Fruit fly (Drosophila melanogaster) whole organism, embryonic: Measurements from ENCODE around the gene CG46313.

Source experiments
- BtbVII ChIP-seq: fragments of 200-800 bp; sonication (Bioruptor generic); optimal IDR thresholded peaks from 3 replicates; lab custom pipeline; 2017; ENCODE audit warnings: missing biosample characterization, mild to moderate bottlenecking, missing genetic modification characterization
- CG10274 ChIP-seq: fragments of 200-800 bp; sonication (Bioruptor generic); optimal IDR thresholded peaks from 3 replicates; lab custom pipeline; 2017; ENCODE audit warnings: missing biosample characterization, mild to moderate bottlenecking, missing genetic modification characterization
- CG11456 ChIP-seq: fragments of 200-800 bp; sonication (Bioruptor generic); IDR thresholded peaks from 3 replicates; pipeline ENCODE4 v1.3.6; 2022; ENCODE audit warnings: missing biosample characterization, missing genetic modification characterization
- CG11504 ChIP-seq: fragments of 200-800 bp; sonication (Bioruptor generic); optimal IDR thresholded peaks from 3 replicates; lab custom pipeline; 2019; ENCODE audit warnings: missing biosample characterization, mild to moderate bottlenecking, missing genetic modification characterization, moderate library complexity
- CG11560 ChIP-seq: fragments of 200-800 bp; sonication (Bioruptor generic); IDR thresholded peaks from 3 replicates; pipeline ENCODE4 v1.3.6; 2022; ENCODE audit warnings: missing biosample characterization, missing genetic modification characterization
- CG13296 ChIP-seq: fragments of 200-800 bp; sonication (Bioruptor generic); optimal IDR thresholded peaks from 3 replicates; lab custom pipeline; 2018; ENCODE audit warnings: missing biosample characterization, mild to moderate bottlenecking, missing genetic modification characterization
- CG14667 ChIP-seq: fragments of 200-800 bp; sonication (Bioruptor generic); IDR thresholded peaks from 2 replicates; pipeline ENCODE4 v1.3.6; 2022; ENCODE audit warnings: missing biosample characterization, missing genetic modification characterization
- CG16815 ChIP-seq: fragments of 200-800 bp; sonication (Bioruptor generic); optimal IDR thresholded peaks from 3 replicates; lab custom pipeline; 2017; ENCODE audit warnings: missing biosample characterization, mild to moderate bottlenecking, missing genetic modification characterization
- CG17361 ChIP-seq: fragments of 200-800 bp; sonication (Bioruptor generic); IDR thresholded peaks from 3 replicates; pipeline ENCODE4 v1.3.6; 2022; ENCODE audit warnings: missing biosample characterization, missing genetic modification characterization
- CG17829 ChIP-seq: fragments of 200-800 bp; optimal IDR thresholded peaks from 2 replicates; lab custom pipeline; 2019; ENCODE audit warnings: missing biosample characterization, mild to moderate bottlenecking, missing genetic modification characterization, moderate library complexity
- CG1792 ChIP-seq: fragments of 200-800 bp; sonication (Bioruptor generic); optimal IDR thresholded peaks from 2 replicates; lab custom pipeline; 2016; ENCODE audit warnings: missing biosample characterization, missing genetic modification characterization
- CG2120 ChIP-seq: fragments of 200-800 bp; sonication (Bioruptor generic); optimal IDR thresholded peaks from 3 replicates; lab custom pipeline; 2016; ENCODE audit warnings: missing biosample characterization, missing genetic modification characterization
- CG30020 ChIP-seq: fragments of 200-800 bp; optimal IDR thresholded peaks from 2 replicates; lab custom pipeline; 2019; ENCODE audit warnings: missing biosample characterization, mild to moderate bottlenecking, missing genetic modification characterization, moderate library complexity
- CG3163 ChIP-seq: fragments of 200-800 bp; sonication (Bioruptor generic); optimal IDR thresholded peaks from 3 replicates; lab custom pipeline; 2016; ENCODE audit warnings: missing biosample characterization, missing genetic modification characterization
- CG34224 ChIP-seq: fragments of 200-800 bp; sonication (Bioruptor generic); IDR thresholded peaks from 3 replicates; pipeline ENCODE4 v1.3.6; 2022; ENCODE audit warnings: missing biosample characterization, missing genetic modification characterization; ENCODE audit not compliant: partially characterized antibody
- CG3726 ChIP-seq: fragments of 200-800 bp; sonication (Bioruptor generic); IDR thresholded peaks from 3 replicates; pipeline ENCODE4, ENCODE4 v1.3.6; 2022; ENCODE audit warnings: missing biosample characterization, missing genetic modification characterization
- CG5245 ChIP-seq: fragments of 200-800 bp; sonication (Bioruptor generic); optimal IDR thresholded peaks from 3 replicates; lab custom pipeline; 2016; ENCODE audit warnings: missing biosample characterization, missing genetic modification characterization
- CG8388 ChIP-seq: fragments of 200-800 bp; sonication (Bioruptor generic); optimal IDR thresholded peaks from 2 replicates; lab custom pipeline; 2019; ENCODE audit warnings: missing biosample characterization, mild to moderate bottlenecking, missing genetic modification characterization, moderate library complexity
- CG8478 ChIP-seq: fragments of >200 bp; optimal IDR thresholded peaks from 2 replicates; lab custom pipeline; 2018
- CG9215 ChIP-seq: fragments of 200-800 bp; sonication (Bioruptor generic); IDR thresholded peaks from 2 replicates; pipeline ENCODE4 v1.3.6; 2022; ENCODE audit warnings: missing biosample characterization, missing genetic modification characterization
- CG9797 ChIP-seq: fragments of 200-800 bp; sonication (Bioruptor generic); optimal IDR thresholded peaks from 3 replicates; lab custom pipeline; 2018; ENCODE audit warnings: missing biosample characterization, mild to moderate bottlenecking, missing genetic modification characterization
- CG9876 ChIP-seq: fragments of 200-800 bp; sonication (Bioruptor generic); optimal IDR thresholded peaks from 2 replicates; lab custom pipeline; 2016; ENCODE audit warnings: missing biosample characterization, missing genetic modification characterization
- Camta ChIP-seq: fragments of 200-800 bp; sonication (Bioruptor generic); optimal IDR thresholded peaks from 2 replicates; lab custom pipeline; 2016; ENCODE audit warnings: missing biosample characterization, missing genetic modification characterization
- Deaf1 ChIP-seq: fragments of 200-800 bp; optimal IDR thresholded peaks from 3 replicates; lab custom pipeline; 2019; ENCODE audit warnings: missing biosample characterization, mild to moderate bottlenecking, missing genetic modification characterization, moderate library complexity
- Dek ChIP-seq: fragments of 200-800 bp; sonication (Bioruptor generic); optimal IDR thresholded peaks from 3 replicates; lab custom pipeline; 2019; ENCODE audit warnings: missing biosample characterization, mild to moderate bottlenecking, missing genetic modification characterization, moderate library complexity
- Doc3 ChIP-seq: fragments of 200-800 bp; sonication (Bioruptor generic); IDR thresholded peaks from 3 replicates; pipeline ENCODE4 v1.3.6; 2022; ENCODE audit warnings: missing biosample characterization, missing genetic modification characterization; ENCODE audit not compliant: partially characterized antibody
- Dref ChIP-seq: fragments of 200-800 bp; sonication (Bioruptor generic); IDR thresholded peaks from 2 replicates; pipeline ENCODE4 v1.3.6; 2022; ENCODE audit warnings: missing biosample characterization, missing genetic modification characterization
- MESR4 ChIP-seq: fragments of 200-800 bp; sonication (Bioruptor generic); optimal IDR thresholded peaks from 2 replicates; lab custom pipeline; 2018; ENCODE audit warnings: missing biosample characterization, mild to moderate bottlenecking, missing genetic modification characterization, moderate library complexity
- Mes4 ChIP-seq: fragments of 200-800 bp; sonication (Bioruptor generic); optimal IDR thresholded peaks from 2 replicates; lab custom pipeline; 2016; ENCODE audit warnings: missing biosample characterization, missing genetic modification characterization
- Mrtf ChIP-seq: fragments of 200-800 bp; sonication (Bioruptor generic); IDR thresholded peaks from 3 replicates; pipeline ENCODE4 v1.3.6; 2022; ENCODE audit warnings: missing biosample characterization, missing genetic modification characterization
- Myb ChIP-seq: fragments of 200-800 bp; sonication (Bioruptor generic); optimal IDR thresholded peaks from 2 replicates; lab custom pipeline; 2016; ENCODE audit warnings: missing biosample characterization, missing genetic modification characterization
- Ravus ChIP-seq: fragments of 200-800 bp; sonication (Bioruptor generic); IDR thresholded peaks from 2 replicates; pipeline ENCODE4 v1.3.6; 2022; ENCODE audit warnings: missing biosample characterization, missing genetic modification characterization
- Side ChIP-seq: fragments of 200-800 bp; sonication (Bioruptor generic); optimal IDR thresholded peaks from 2 replicates; lab custom pipeline; 2016; ENCODE audit warnings: missing biosample characterization, missing genetic modification characterization
- Taf1 ChIP-seq: fragments of 200-800 bp; sonication (Bioruptor generic); IDR thresholded peaks from 2 replicates; pipeline ENCODE4 v1.3.6; 2022; ENCODE audit warnings: missing biosample characterization, missing genetic modification characterization
- Xrp1 ChIP-seq: fragments of 200-800 bp; sonication (Bioruptor generic); IDR thresholded peaks from 2 replicates; pipeline ENCODE4 v1.3.6; 2022; ENCODE audit warnings: missing biosample characterization, missing genetic modification characterization
- ash1 ChIP-seq: fragments of 200-800 bp; sonication (Bioruptor generic); optimal IDR thresholded peaks from 2 replicates; lab custom pipeline; 2018; ENCODE audit warnings: missing biosample characterization, mild to moderate bottlenecking, missing genetic modification characterization
- ato ChIP-seq: fragments of 200-800 bp; sonication (Bioruptor generic); IDR thresholded peaks from 2 replicates; pipeline ENCODE4 v1.3.6; 2022; ENCODE audit warnings: missing biosample characterization, missing genetic modification characterization; ENCODE audit not compliant: partially characterized antibody
- cato ChIP-seq: fragments of 200-800 bp; sonication (Bioruptor generic); optimal IDR thresholded peaks from 2 replicates; lab custom pipeline; 2016; ENCODE audit warnings: missing biosample characterization, missing genetic modification characterization, borderline replicate concordance
- chinmo ChIP-seq: fragments of 200-800 bp; sonication (Bioruptor generic); IDR thresholded peaks from 4 replicates; pipeline ENCODE4 v1.3.6; 2022; ENCODE audit warnings: missing biosample characterization, missing genetic modification characterization; ENCODE audit not compliant: partially characterized antibody
- dpn ChIP-seq, 2 experiments: fragments of 200-800 bp; sonication (Bioruptor generic); optimal IDR thresholded peaks; 3 replicates each; lab custom pipeline; 2016; ENCODE audit warnings: missing biosample characterization in 2 of 2, missing genetic modification characterization in 2 of 2
- fd3F ChIP-seq: fragments of 200-800 bp; sonication (Bioruptor generic); optimal IDR thresholded peaks from 2 replicates; lab custom pipeline; 2018; ENCODE audit warnings: missing biosample characterization, mild to moderate bottlenecking, missing genetic modification characterization, moderate library complexity
- jing ChIP-seq: fragments of 200-800 bp; sonication (Bioruptor generic); optimal IDR thresholded peaks from 2 replicates; lab custom pipeline; 2018; ENCODE audit warnings: missing biosample characterization, mild to moderate bottlenecking, missing genetic modification characterization
- kay ChIP-seq: fragments of 200-800 bp; sonication (Bioruptor generic); optimal IDR thresholded peaks from 2 replicates; lab custom pipeline; 2016; ENCODE audit warnings: missing biosample characterization, missing genetic modification characterization
- lov ChIP-seq, 2 experiments: fragments of 200-800 bp in 1 of 2; fragments of >200 bp in 1 of 2; sonication (Bioruptor generic) in 1 of 2; IDR thresholded peaks in 1 of 2; optimal IDR thresholded peaks in 1 of 2; 2 replicates in 1 of 2; 3 replicates in 1 of 2; pipeline versions ENCODE4 v1.3.6 to Lab custom; 2017 to 2022; ENCODE audit warnings: missing biosample characterization in 1 of 2, missing genetic modification characterization in 1 of 2
- mam ChIP-seq: fragments of 200-800 bp; sonication (Bioruptor generic); optimal IDR thresholded peaks from 3 replicates; lab custom pipeline; 2016; ENCODE audit warnings: missing biosample characterization, missing genetic modification characterization
- nerfin-1 ChIP-seq: fragments of 200-800 bp; sonication (Bioruptor generic); optimal IDR thresholded peaks from 3 replicates; lab custom pipeline; 2019; ENCODE audit warnings: missing biosample characterization, mild to moderate bottlenecking, missing genetic modification characterization, moderate library complexity
- nerfin-2 ChIP-seq: fragments of 200-800 bp; sonication (Bioruptor generic); IDR thresholded peaks from 2 replicates; pipeline ENCODE4 v1.3.6; 2022; ENCODE audit warnings: missing biosample characterization, missing genetic modification characterization; ENCODE audit not compliant: partially characterized antibody
- phol ChIP-seq: fragments of 200-800 bp; sonication (Bioruptor generic); optimal IDR thresholded peaks from 3 replicates; lab custom pipeline; 2018; ENCODE audit warnings: missing biosample characterization, mild to moderate bottlenecking, missing genetic modification characterization, moderate library complexity
- pita ChIP-seq: fragments of 200-800 bp; sonication (Bioruptor generic); optimal IDR thresholded peaks from 2 replicates; lab custom pipeline; 2017; ENCODE audit warnings: missing biosample characterization, mild to moderate bottlenecking, missing genetic modification characterization
- pzg ChIP-seq: fragments of 200-800 bp; sonication (Bioruptor generic); optimal IDR thresholded peaks from 3 replicates; lab custom pipeline; 2018; ENCODE audit warnings: missing biosample characterization, mild to moderate bottlenecking, missing genetic modification characterization, moderate library complexity
- rib ChIP-seq: fragments of 200-800 bp; sonication (Bioruptor generic); IDR thresholded peaks from 2 replicates; pipeline ENCODE4 v1.3.6; 2022; ENCODE audit warnings: missing biosample characterization, missing genetic modification characterization

Gene CG46313

dm6 chr3R:26963747-26964174, 14.6 kb upstream of the CG46313 start (continued):
- TF ChIP-seq CG3726 (GFP tag; lab: Robert Waterston, UW) (no peak), kay (no peak), Mrtf (GFP tag; lab: Robert Waterston, UW) (no peak), ash1 (no peak), CG13296 (GFP tag; lab: Kevin White, UChicago) (peak; percentile 74), Side (no peak), CG16815 (GFP tag; lab: Kevin White, UChicago) (peak; percentile 24), CG3163 (GFP tag; lab: Kevin White, UChicago) (no peak), pzg (no peak), CG8388 (GFP tag; lab: Kevin White, UChicago) (peak; percentile 31), CG5245 (GFP tag; lab: Kevin White, UChicago) (peak; percentile 79), Deaf1 (tag; lab: Kevin White, UChicago) (peak; percentile 48), nerfin-2 (GFP tag; lab: Robert Waterston, UW) (no peak), CG9876 (GFP tag; lab: Kevin White, UChicago) (peak; percentile 61), CG8478 (no peak), fd3F (peak; percentile 22), cato (GFP tag; lab: Kevin White, UChicago) (no peak), CG17829 (tag; lab: Kevin White, UChicago) (peak; percentile 81), Xrp1 (GFP tag; lab: Robert Waterston, UW) (peak; percentile 82), CG11504 (tag; lab: Kevin White, UChicago) (peak; percentile 86), Camta (GFP tag; lab: Kevin White, UChicago) (peak; percentile 56), rib (no peak), mam (GFP tag; lab: Kevin White, UChicago) (peak; percentile 68), CG34224 (GFP tag; lab: Robert Waterston, UW) (no peak), dpn (GFP tag; optimal IDR thresholded peaks at IDR 0.05; lab: Kevin White, UChicago) (peak; percentile 29 to 63), Taf1 (peak; percentile 48; the same call in 1 of the 2 replicates), CG10274 (GFP tag; lab: Kevin White, UChicago) (peak; percentile 5), Mes4 (no peak), CG9797 (GFP tag; lab: Kevin White, UChicago) (no peak), jing (GFP tag; lab: Kevin White, UChicago) (peak; percentile 0), nerfin-1 (tag; lab: Kevin White, UChicago) (peak; percentile 67), CG17361 (GFP tag; lab: Robert Waterston, UW) (peak; percentile 84), Myb (GFP tag; lab: Kevin White, UChicago) (peak; percentile 19), CG11560 (no peak), CG1792 (GFP tag; lab: Kevin White, UChicago) (peak; percentile 69), Dref (GFP tag; lab: Robert Waterston, UW) (no peak), BtbVII (GFP tag; lab: Kevin White, UChicago) (peak; percentile 78), MESR4 (no peak), lov (optimal IDR thresholded peaks at IDR 0.05; lab: Kevin White, UChicago) (no peak), lov (GFP tag; IDR thresholded peaks at IDR 0.05; lab: Robert Waterston, UW) (no peak), CG9215 (GFP tag; lab: Robert Waterston, UW) (peak; percentile 43; the same call in 1 of the 2 replicates), Ravus (GFP tag; lab: Robert Waterston, UW) (no peak), Dek (tag; lab: Kevin White, UChicago) (no peak), CG2120 (GFP tag; lab: Kevin White, UChicago) (peak; percentile 67), CG14667 (peak; percentile 40), CG30020 (tag; lab: Kevin White, UChicago) (no peak), pita (no peak), CG11456 (peak; percentile 70; the same call in 2 of the 3 replicates), chinmo (no peak), phol (peak; percentile 81), ato (GFP tag; lab: Robert Waterston, UW) (no peak), Doc3 (no peak)
